Worm (Caenorhabditis elegans) whole organism, dauer: ENCODE measurements around the gene eel-1.

Experiments used
- unc-62 ChIP-seq: sonication (generic microtip); optimal IDR thresholded peaks from 2 replicates; lab custom pipeline; 2017; ENCODE audit warnings: missing biosample characterization, missing genetic modification reagents, missing genetic modification characterization

Gene eel-1

ce11 chrIV:3011647-3012046, 38.3 kb downstream of the eel-1 start:
- TF ChIP-seq unc-62: no peak

- TF ChIP-seq unc-62: no peak
Observed at ce11 chrIV:3008828-3009227, 41.1 kb downstream of the eel-1 start, which contains the start of gene Y54G2A.73. Gene Y54G2A.73, minus strand, starts transcription at chrIV:3008892.

- no peak for TF ChIP-seq unc-62
Observed at ce11 chrIV:3002807-3003206, 47.1 kb downstream of the eel-1 start.

- TF ChIP-seq unc-62: no peak
Observed at ce11 chrIV:3001500-3001899, 48.4 kb downstream of the eel-1 start.

- TF ChIP-seq unc-62: no peak
Observed at ce11 chrIV:2998597-2999161, 51.2 kb downstream of the eel-1 start.

- TF ChIP-seq unc-62: no peak
Observed at ce11 chrIV:2997302-2997701, 52.6 kb downstream of the eel-1 start.

ce11 chrIV:2995372-2995771, 54.5 kb downstream of the eel-1 start, which contains the start of gene Y54G2A.26:
Gene Y54G2A.26, minus strand, starts transcription at chrIV:2995472.
- no peak for TF ChIP-seq unc-62

- TF ChIP-seq unc-62: no peak
Observed at ce11 chrIV:2994883-2995282, 55.0 kb downstream of the eel-1 start.

- TF ChIP-seq unc-62: no peak
Observed at ce11 chrIV:2993278-2993899, 56.5 kb downstream of the eel-1 start.

ce11 chrIV:2990519-2990918, 59.4 kb downstream of the eel-1 start:
- TF ChIP-seq unc-62: no peak

- TF ChIP-seq unc-62: no peak
Observed at ce11 chrIV:2986720-2987119, 63.2 kb downstream of the eel-1 start.
